Worm (Caenorhabditis elegans) whole organism, late embryonic: Measurements from ENCODE around the gene glb-29.

Experiments
- F13H6.1 ChIP-seq: sonication (generic microtip); optimal IDR thresholded peaks from 2 replicates; lab custom pipeline; 2016; ENCODE audit warnings: missing genetic modification characterization, missing compliant biosample characterization
- Y22D7AL.16 ChIP-seq: sonication (generic microtip); optimal IDR thresholded peaks from 2 replicates; lab custom pipeline; 2016; ENCODE audit warnings: missing genetic modification characterization, missing compliant biosample characterization
- ama-1 ChIP-seq: fragments of 150-350 bp; optimal IDR thresholded peaks from 2 replicates; lab custom pipeline; 2014
- ceh-14 ChIP-seq: sonication (generic microtip); optimal IDR thresholded peaks from 2 replicates; lab custom pipeline; 2016; ENCODE audit warnings: missing genotype, missing genetic modification characterization, missing compliant biosample characterization
- ceh-18 ChIP-seq: sonication (generic microtip); optimal IDR thresholded peaks from 2 replicates; lab custom pipeline; 2016; ENCODE audit warnings: missing genetic modification characterization, missing compliant biosample characterization
- ceh-2 ChIP-seq: sonication (generic microtip); optimal IDR thresholded peaks from 2 replicates; lab custom pipeline; 2016; ENCODE audit warnings: missing genotype, missing genetic modification characterization, missing compliant biosample characterization
- ceh-24 ChIP-seq: sonication (generic microtip); optimal IDR thresholded peaks from 2 replicates; lab custom pipeline; 2016; ENCODE audit warnings: mild to moderate bottlenecking, missing genetic modification characterization, missing compliant biosample characterization
- ceh-31 ChIP-seq: sonication (generic microtip); optimal IDR thresholded peaks from 2 replicates; lab custom pipeline; 2016; ENCODE audit warnings: missing genetic modification characterization, missing compliant biosample characterization
- ceh-45 ChIP-seq: fragments of 200-800 bp; sonication (Bioruptor generic); IDR thresholded peaks from 2 replicates; pipeline ENCODE4 v1.3.6; 2022; ENCODE audit warnings: missing genetic modification reagents, missing genetic modification characterization, missing compliant biosample characterization
- ceh-48 ChIP-seq: sonication (generic microtip); optimal IDR thresholded peaks from 2 replicates; lab custom pipeline; 2016; ENCODE audit warnings: missing genetic modification characterization, inconsistent platforms, missing compliant biosample characterization
- ceh-6 ChIP-seq: fragments of 200-800 bp; sonication (Bioruptor generic); optimal IDR thresholded peaks from 2 replicates; lab custom pipeline; 2018; ENCODE audit warnings: mild to moderate bottlenecking, missing genetic modification characterization, missing compliant biosample characterization
- che-1 ChIP-seq: sonication (generic microtip); optimal IDR thresholded peaks from 2 replicates; lab custom pipeline; 2016; ENCODE audit warnings: mild to moderate bottlenecking, missing genetic modification characterization, missing compliant biosample characterization
- elt-4 ChIP-seq: sonication (generic microtip); optimal IDR thresholded peaks from 2 replicates; lab custom pipeline; 2016; ENCODE audit warnings: missing genetic modification characterization, missing compliant biosample characterization
- eyg-1 ChIP-seq: sonication (generic microtip); optimal IDR thresholded peaks from 2 replicates; lab custom pipeline; 2016; ENCODE audit warnings: missing genotype, missing genetic modification characterization, missing compliant biosample characterization
- fax-1 ChIP-seq: sonication (generic microtip); optimal IDR thresholded peaks from 2 replicates; lab custom pipeline; 2016; ENCODE audit warnings: missing genotype, missing genetic modification characterization, missing compliant biosample characterization
- fkh-6 ChIP-seq: sonication (generic microtip); optimal IDR thresholded peaks from 2 replicates; lab custom pipeline; 2016; ENCODE audit warnings: missing genetic modification characterization, missing compliant biosample characterization
- hlh-8 ChIP-seq: sonication (generic microtip); optimal IDR thresholded peaks from 2 replicates; lab custom pipeline; 2016; ENCODE audit warnings: missing genotype, missing genetic modification characterization, missing compliant biosample characterization
- lin-11 ChIP-seq: fragments of 200-800 bp; sonication (Bioruptor generic); optimal IDR thresholded peaks from 2 replicates; lab custom pipeline; 2018; ENCODE audit warnings: mild to moderate bottlenecking, missing genetic modification characterization, missing compliant biosample characterization
- nfya-1 ChIP-seq: sonication (generic microtip); optimal IDR thresholded peaks from 2 replicates; lab custom pipeline; 2017; ENCODE audit warnings: missing genetic modification characterization, mild to moderate bottlenecking, missing compliant biosample characterization, antibody characterized with exemption, moderate library complexity
- nhr-11 ChIP-seq: fragments of 150-350 bp; optimal IDR thresholded peaks from 2 replicates; lab custom pipeline; 2014; ENCODE audit warnings: missing biosample characterization, missing genetic modification characterization
- nhr-232 ChIP-seq: sonication (generic microtip); optimal IDR thresholded peaks from 2 replicates; lab custom pipeline; 2016; ENCODE audit warnings: missing genetic modification characterization, missing compliant biosample characterization
- npax-4 ChIP-seq: sonication (generic microtip); optimal IDR thresholded peaks from 2 replicates; lab custom pipeline; 2016; ENCODE audit warnings: missing genetic modification characterization, missing compliant biosample characterization
- pag-3 ChIP-seq: sonication (generic microtip); optimal IDR thresholded peaks from 2 replicates; lab custom pipeline; 2016; ENCODE audit warnings: missing compliant biosample characterization, missing genetic modification characterization, borderline replicate concordance
- pat-9 ChIP-seq: fragments of 200-800 bp; sonication (Bioruptor generic); optimal IDR thresholded peaks from 2 replicates; lab custom pipeline; 2018; ENCODE audit warnings: mild to moderate bottlenecking, missing genetic modification characterization, moderate library complexity, missing compliant biosample characterization
- sdc-2 ChIP-seq: sonication (generic microtip); optimal IDR thresholded peaks from 2 replicates; lab custom pipeline; 2016; ENCODE audit warnings: missing genotype, missing genetic modification characterization, missing compliant biosample characterization
- syd-9 ChIP-seq: sonication (generic microtip); optimal IDR thresholded peaks from 2 replicates; lab custom pipeline; 2016; ENCODE audit warnings: mild to moderate bottlenecking, missing genetic modification characterization, moderate library complexity, missing compliant biosample characterization
- tbx-2 ChIP-seq: sonication (generic microtip); optimal IDR thresholded peaks from 2 replicates; lab custom pipeline; 2016; ENCODE audit warnings: missing genetic modification characterization, missing compliant biosample characterization
- unc-42 ChIP-seq: sonication (generic microtip); optimal IDR thresholded peaks from 2 replicates; lab custom pipeline; 2016; ENCODE audit warnings: missing genotype, missing genetic modification characterization, missing compliant biosample characterization
- unc-86 ChIP-seq: sonication (generic microtip); optimal IDR thresholded peaks from 2 replicates; lab custom pipeline; 2016; ENCODE audit warnings: missing genetic modification characterization, missing compliant biosample characterization

Gene glb-29

ce11 chrII:12027697-12028245, 18.9 kb downstream of the glb-29 start, which contains the start of gene Y17G7B.8:
TSS of gene Y17G7B.8 (minus strand) at chrII:12027747.
- TF ChIP-seq nhr-232 (tag; lab: Kevin White, UChicago) = no peak
- TF ChIP-seq, all 69 proteins: peak for 0

ce11 chrII:12028707-12029106, 19.8 kb downstream of the glb-29 start:
- TF ChIP-seq nhr-11 (no peak), eyg-1 (tag; lab: Kevin White, UChicago) (no peak), ceh-45 (GFP tag; lab: Robert Waterston, UW) (no peak), ceh-6 (GFP tag; lab: Kevin White, UChicago) (no peak), fkh-6 (tag; lab: Kevin White, UChicago) (no peak), unc-86 (tag; lab: Kevin White, UChicago) (no peak), npax-4 (tag; lab: Kevin White, UChicago) (no peak), tbx-2 (tag; lab: Kevin White, UChicago) (no peak), ceh-31 (tag; lab: Kevin White, UChicago) (no peak)
- TF ChIP-seq, all 69 proteins: peak for 0

- no peak for TF ChIP-seq fax-1
- no peak for TF ChIP-seq pag-3
- TF ChIP-seq che-1 (tag; lab: Kevin White, UChicago) = no peak
- no peak for TF ChIP-seq lin-11 (tag; lab: Kevin White, UChicago)
- TF ChIP-seq F13H6.1 (tag; lab: Kevin White, UChicago) = no peak
- TF ChIP-seq ceh-14 = no peak
- no peak for TF ChIP-seq npax-4 (tag; lab: Kevin White, UChicago)
- no peak for TF ChIP-seq ama-1 (lab: Kevin White, UChicago)
- TF ChIP-seq ceh-24 (tag; lab: Kevin White, UChicago) = no peak
- no peak for TF ChIP-seq ceh-2 (tag; lab: Kevin White, UChicago)
These were observed 27.2 kb downstream of the glb-29 start for ce11 chrII:12036075-12036474.

- no peak for TF ChIP-seq hlh-8 (tag; lab: Kevin White, UChicago)
- no peak for TF ChIP-seq ceh-45 (GFP tag; lab: Robert Waterston, UW)
- TF ChIP-seq syd-9 (tag; lab: Kevin White, UChicago) = no peak
- no peak for TF ChIP-seq elt-4 (tag; lab: Kevin White, UChicago)
- peak; percentile 37 for TF ChIP-seq ceh-48 (tag; lab: Kevin White, UChicago)
These were observed 27.6 kb downstream of the glb-29 start, which contains the start of gene cyn-16 for ce11 chrII:12036516-12036915. TSS of gene cyn-16 (minus strand) at chrII:12036742.

- no peak for TF ChIP-seq ceh-24 (tag; lab: Kevin White, UChicago)
These were observed 30.2 kb downstream of the glb-29 start, which contains the start of gene tpi-1 for ce11 chrII:12039039-12039438. TSS of gene tpi-1 (minus strand) at chrII:12039139.

ce11 chrII:12040167-12040566, 31.3 kb downstream of the glb-29 start:
- peak; percentile 30 for TF ChIP-seq ceh-18 (tag; lab: Kevin White, UChicago)
- TF ChIP-seq unc-42 = peak; percentile 79
- peak; percentile 49 for TF ChIP-seq nfya-1 (tag; lab: Kevin White, UChicago)
- peak; percentile 49 for TF ChIP-seq tbx-2 (tag; lab: Kevin White, UChicago)
- TF ChIP-seq sdc-2 = peak; percentile 62
- no peak for TF ChIP-seq pat-9 (tag; lab: Kevin White, UChicago)
- TF ChIP-seq ceh-31 (tag; lab: Kevin White, UChicago) = peak; percentile 37
- no peak for TF ChIP-seq Y22D7AL.16 (tag; lab: Kevin White, UChicago)

- no peak for TF ChIP-seq nfya-1 (tag; lab: Kevin White, UChicago)
These were observed 32.2 kb downstream of the glb-29 start for ce11 chrII:12041116-12041515.
